Worm (Caenorhabditis elegans): ENCODE measurements around the gene hrpu-2.

hrpu-2 gene

DNA sequence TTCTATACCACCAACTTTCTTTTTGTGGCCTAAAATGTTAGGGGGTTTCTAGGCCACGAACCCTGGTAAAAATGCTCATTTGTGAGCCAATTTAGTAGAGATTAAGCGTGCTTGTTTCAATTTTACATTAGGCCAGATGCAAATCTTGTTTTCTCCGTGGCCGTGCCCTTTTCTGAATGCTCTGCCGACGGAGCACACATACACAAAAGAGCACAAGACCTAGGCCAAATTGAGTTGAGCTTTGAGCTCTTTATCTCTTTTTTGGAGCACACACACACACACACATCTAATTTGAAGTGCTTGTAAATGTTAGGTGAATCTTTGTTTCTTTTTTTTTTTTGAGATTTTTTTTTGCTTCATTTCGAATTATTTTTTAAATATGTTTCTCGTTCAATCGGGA is 4.8 kb upstream of the hrpu-2 start:
- TF ChIP-seq fkh-10 (GFP tag; optimal IDR thresholded peaks at IDR 0.05) (peak; percentile 28), ctbp-1 (GFP tag; IDR thresholded peaks at IDR 0.05) (peak; percentile 49; the same call in 1 of the 2 replicates), hif-1 (tag; optimal IDR thresholded peaks at IDR 0.05) (no peak), skn-1 (tag; optimal IDR thresholded peaks at IDR 0.05) (no peak), lin-1 (GFP tag; IDR thresholded peaks at IDR 0.05) (no peak), aha-1 (tag) (peak; percentile 4), snpc-4 (tag; optimal IDR thresholded peaks at IDR 0.05) (no peak)

DNA sequence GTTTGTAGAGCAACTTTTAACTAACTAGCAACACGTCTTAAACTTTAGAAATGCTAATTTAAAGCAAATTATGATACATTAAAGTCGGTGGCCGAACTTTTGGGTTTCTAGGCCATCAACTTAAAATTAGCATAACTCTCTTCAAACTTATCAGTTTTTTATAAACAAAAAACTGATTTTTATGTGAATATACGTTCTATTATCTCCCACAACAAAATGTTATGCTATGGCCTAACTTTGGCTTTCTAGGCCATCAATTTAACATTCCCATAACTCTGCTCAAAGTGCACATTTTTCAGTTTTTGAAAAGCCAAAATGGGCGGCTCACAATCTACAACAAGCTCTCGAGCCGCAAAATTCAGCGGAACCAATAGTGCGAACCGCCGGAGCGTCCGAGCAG is 2.4 kb upstream of the hrpu-2 start, which contains the start of gene C54E4.1:
TSS of gene C54E4.1 (plus strand) at position 301 of the 400 bp plus-strand sequence.
- TF ChIP-seq saeg-2 (GFP tag; IDR thresholded peaks at IDR 0.05) (no peak), set-16 (GFP tag; IDR thresholded peaks at IDR 0.05) (peak; percentile 37; the same call in 1 of the 2 replicates), tra-1 (GFP tag; IDR thresholded peaks at IDR 0.05) (0 out of 2 replicates have a peak, but pooled peaks have one; percentile 38)

DNA sequence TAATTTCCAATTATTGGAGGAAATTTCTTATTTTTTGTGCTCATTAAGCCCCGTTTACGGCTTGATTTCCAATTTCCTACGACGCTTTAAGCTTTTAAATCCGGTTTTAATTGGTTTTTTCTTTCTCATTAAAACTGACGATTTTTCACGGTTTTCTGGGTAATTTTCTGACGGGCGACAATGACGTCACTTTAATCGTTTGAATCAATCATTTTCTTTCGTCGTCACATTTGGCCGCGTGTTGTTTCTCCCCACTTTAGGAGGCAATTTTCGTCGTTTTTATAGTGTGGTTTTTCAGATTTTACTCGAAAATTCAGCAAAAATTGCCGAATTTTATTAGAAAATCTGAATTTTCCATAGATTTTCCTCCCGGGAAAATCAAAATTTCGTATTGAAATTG is 15.3 kb downstream of the hrpu-2 start:
- TF ChIP-seq nhr-41 (GFP tag; IDR thresholded peaks at IDR 0.05), result no peak
- peak; percentile 26 for TF ChIP-seq nhr-28 (tag; optimal IDR thresholded peaks at IDR 0.05)
- peak in 1 of 2 experiments; percentile 5 for TF ChIP-seq lsy-2 (tag; optimal IDR thresholded peaks at IDR 0.05)
- no peak for TF ChIP-seq Y48G9A.11 (GFP tag; IDR thresholded peaks at IDR 0.05)
- no peak for TF ChIP-seq mes-2 (tag; optimal IDR thresholded peaks at IDR 0.05; ENCODE audit: poor library complexity, severe bottlenecking)
- no peak for TF ChIP-seq spr-3 (GFP tag; optimal IDR thresholded peaks at IDR 0.05)
- TF ChIP-seq ces-1 (GFP tag; optimal IDR thresholded peaks at IDR 0.05), result no peak
- TF ChIP-seq nhr-102 (tag; optimal IDR thresholded peaks at IDR 0.05), result no peak

DNA sequence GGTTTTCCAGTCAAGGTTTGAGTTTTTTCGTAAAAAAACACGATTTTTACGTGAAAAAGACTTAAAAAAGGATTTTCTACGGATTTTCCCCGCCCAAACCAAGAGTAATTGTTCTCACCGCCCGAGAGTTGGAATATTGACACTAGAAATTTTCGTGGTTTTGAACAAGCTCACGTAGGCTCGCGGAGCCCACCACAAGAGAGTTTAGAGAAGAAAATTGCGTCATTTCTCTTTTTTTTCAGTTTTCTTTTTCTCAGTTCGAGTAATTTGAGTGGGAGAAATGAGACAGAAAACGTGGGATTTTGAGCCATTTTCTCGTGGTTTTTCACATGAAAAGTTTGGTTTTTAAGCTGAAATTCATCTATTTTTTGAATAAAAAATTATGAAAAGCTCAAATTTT is 15.9 kb downstream of the hrpu-2 start:
- TF ChIP-seq unc-62 (GFP tag; optimal IDR thresholded peaks at IDR 0.05 in 1 of 2) (peak in 1 of 2 experiments; percentile 68), unc-62 (tag; optimal IDR thresholded peaks at IDR 0.05) (no peak), hif-1 (tag; optimal IDR thresholded peaks at IDR 0.05) (peak in 1 of 2 experiments; percentile 79), zag-1 (tag; optimal IDR thresholded peaks at IDR 0.05) (no peak), dpl-1 (GFP tag; optimal IDR thresholded peaks at IDR 0.05) (no peak)

DNA sequence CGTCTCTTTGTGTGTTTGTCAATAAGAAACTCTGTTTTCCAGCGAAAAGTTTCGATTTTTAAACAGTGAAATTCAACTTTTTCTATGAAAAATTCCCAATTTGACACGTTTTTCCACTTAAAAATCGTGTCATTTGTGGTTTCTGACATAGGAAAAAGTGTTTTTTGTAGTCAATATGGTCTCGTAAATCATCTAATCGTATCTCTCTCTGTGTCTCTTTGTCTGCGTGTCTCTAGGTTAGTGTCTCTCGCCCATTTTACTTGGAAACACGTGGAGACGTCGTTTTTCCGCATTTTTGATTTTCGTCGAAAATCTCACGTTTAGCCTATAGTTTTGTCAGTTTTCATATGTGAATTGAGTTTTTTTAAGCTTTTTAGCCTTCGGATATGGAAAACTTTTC is 17.9 kb downstream of the hrpu-2 start:
- no peak for TF ChIP-seq vab-7 (GFP tag; IDR thresholded peaks at IDR 0.05)
- no peak for TF ChIP-seq spr-3 (GFP tag; optimal IDR thresholded peaks at IDR 0.05)
- TF ChIP-seq ces-1 (GFP tag; optimal IDR thresholded peaks at IDR 0.05), result no peak
- TF ChIP-seq mdl-1 (tag; optimal IDR thresholded peaks at IDR 0.05), result peak in 1 of 2 experiments; percentile 37
- peak; percentile 13 for TF ChIP-seq nhr-102 (tag; optimal IDR thresholded peaks at IDR 0.05)
- no peak for TF ChIP-seq dve-1 (tag; optimal IDR thresholded peaks at IDR 0.05; ENCODE audit: insufficient read depth)
- TF ChIP-seq nhr-28 (tag; optimal IDR thresholded peaks at IDR 0.05), result peak; percentile 96
- no peak for TF ChIP-seq dpl-1 (GFP tag; optimal IDR thresholded peaks at IDR 0.05)
- TF ChIP-seq dmd-6 (GFP tag; IDR thresholded peaks at IDR 0.05), result 0 out of 2 replicates have a peak, but pooled peaks have one; percentile 6
- TF ChIP-seq hlh-11 (tag; optimal IDR thresholded peaks at IDR 0.05), result peak; percentile 19
- no peak for TF ChIP-seq lin-29 (GFP tag; IDR thresholded peaks at IDR 0.05)
- no peak for TF ChIP-seq zfp-3 (GFP tag; conservative IDR thresholded peaks at IDR 0.05)
- TF ChIP-seq mxl-3 (GFP tag; optimal IDR thresholded peaks at IDR 0.05), result peak; percentile 86
- no peak for TF ChIP-seq unc-39 (tag; optimal IDR thresholded peaks at IDR 0.05)

DNA sequence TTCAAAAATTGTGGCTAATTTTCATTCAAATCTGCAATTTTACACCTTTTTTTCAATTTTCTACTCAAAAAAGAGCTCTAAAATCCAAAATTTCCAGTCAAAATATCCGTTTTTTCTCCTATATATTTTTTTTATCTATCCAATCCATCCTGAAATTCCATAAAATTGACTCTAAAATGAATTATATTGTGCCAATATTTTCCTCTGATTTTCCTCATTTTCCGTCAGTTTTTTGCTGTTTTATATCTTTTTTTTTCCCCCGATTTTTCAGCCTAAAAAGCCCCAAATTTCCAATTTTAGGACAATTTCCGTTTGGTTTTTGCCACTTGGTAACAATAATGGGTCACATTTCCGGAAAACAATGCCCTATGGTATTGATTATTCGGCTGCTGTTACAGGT is 21.0 kb downstream of the hrpu-2 start, which contains the start of gene Y71G10AR.4:
TSS of gene Y71G10AR.4 (plus strand) at position 301 of the 400 bp plus-strand sequence.
- TF ChIP-seq nhr-76 (tag; optimal IDR thresholded peaks at IDR 0.05) (no peak), lin-39 (tag; optimal IDR thresholded peaks at IDR 0.05) (no peak), hif-1 (tag; optimal IDR thresholded peaks at IDR 0.05) (no peak), php-3 (GFP tag; IDR thresholded peaks at IDR 0.05) (no peak), dpl-1 (GFP tag; optimal IDR thresholded peaks at IDR 0.05) (no peak), aha-1 (tag) (peak; percentile 12)

All from whole organism, L4 larva.